Worm (Caenorhabditis elegans) whole organism, late embryonic: ENCODE results near the gene spp-20.

Source experiments
- C08G9.2 ChIP-seq: sonication (generic microtip); optimal IDR thresholded peaks from 2 replicates; lab custom pipeline; 2016; ENCODE audit warnings: mild to moderate bottlenecking, missing genetic modification characterization, moderate library complexity, missing compliant biosample characterization
- K02D7.2 ChIP-seq: sonication (generic microtip); optimal IDR thresholded peaks from 2 replicates; lab custom pipeline; 2017; ENCODE audit warnings: mild to moderate bottlenecking, missing genetic modification characterization, missing compliant biosample characterization
- K09A11.1 ChIP-seq: sonication (generic microtip); optimal IDR thresholded peaks from 2 replicates; lab custom pipeline; 2017; ENCODE audit warnings: antibody characterized with exemption, mild to moderate bottlenecking, missing genetic modification characterization, missing compliant biosample characterization; ENCODE audit not compliant: insufficient read depth
- T23F11.4 ChIP-seq: fragments of 200-800 bp; sonication (Bioruptor generic); optimal IDR thresholded peaks from 2 replicates; lab custom pipeline; 2018; ENCODE audit warnings: mild to moderate bottlenecking, missing genetic modification characterization, missing compliant biosample characterization
- Y22D7AL.16 ChIP-seq: sonication (generic microtip); optimal IDR thresholded peaks from 2 replicates; lab custom pipeline; 2016; ENCODE audit warnings: missing genetic modification characterization, missing compliant biosample characterization
- ama-1 ChIP-seq: fragments of 150-350 bp; optimal IDR thresholded peaks from 2 replicates; lab custom pipeline; 2014
- ceh-18 ChIP-seq: sonication (generic microtip); optimal IDR thresholded peaks from 2 replicates; lab custom pipeline; 2016; ENCODE audit warnings: missing genetic modification characterization, missing compliant biosample characterization
- ceh-22 ChIP-seq: sonication (generic microtip); optimal IDR thresholded peaks from 2 replicates; lab custom pipeline; 2017; ENCODE audit warnings: missing biosample characterization, missing genetic modification characterization
- ceh-30 ChIP-seq: fragments of 150-350 bp; optimal IDR thresholded peaks from 2 replicates; lab custom pipeline; 2014; ENCODE audit warnings: missing biosample characterization, missing genetic modification characterization
- ceh-31 ChIP-seq: sonication (generic microtip); optimal IDR thresholded peaks from 2 replicates; lab custom pipeline; 2016; ENCODE audit warnings: missing genetic modification characterization, missing compliant biosample characterization
- ceh-34 ChIP-seq: sonication (generic microtip); optimal IDR thresholded peaks from 2 replicates; lab custom pipeline; 2016; ENCODE audit warnings: mild to moderate bottlenecking, missing genetic modification characterization, missing compliant biosample characterization
- ceh-45 ChIP-seq: fragments of 200-800 bp; sonication (Bioruptor generic); IDR thresholded peaks from 2 replicates; pipeline ENCODE4 v1.3.6; 2022; ENCODE audit warnings: missing genetic modification reagents, missing genetic modification characterization, missing compliant biosample characterization
- ceh-6 ChIP-seq: fragments of 200-800 bp; sonication (Bioruptor generic); optimal IDR thresholded peaks from 2 replicates; lab custom pipeline; 2018; ENCODE audit warnings: mild to moderate bottlenecking, missing genetic modification characterization, missing compliant biosample characterization
- ceh-9 ChIP-seq: sonication (generic microtip); optimal IDR thresholded peaks from 2 replicates; lab custom pipeline; 2016; ENCODE audit warnings: mild to moderate bottlenecking, missing genetic modification characterization, inconsistent platforms, missing compliant biosample characterization
- eyg-1 ChIP-seq: sonication (generic microtip); optimal IDR thresholded peaks from 2 replicates; lab custom pipeline; 2016; ENCODE audit warnings: missing genotype, missing genetic modification characterization, missing compliant biosample characterization
- fax-1 ChIP-seq: sonication (generic microtip); optimal IDR thresholded peaks from 2 replicates; lab custom pipeline; 2016; ENCODE audit warnings: missing genotype, missing genetic modification characterization, missing compliant biosample characterization
- fkh-10 ChIP-seq: fragments of 150-350 bp; optimal IDR thresholded peaks from 2 replicates; lab custom pipeline; 2014; ENCODE audit warnings: missing biosample characterization, missing genetic modification reagents, missing genetic modification characterization
- hlh-13 ChIP-seq: fragments of 200-800 bp; sonication (Bioruptor generic); optimal IDR thresholded peaks from 2 replicates; lab custom pipeline; 2018; ENCODE audit warnings: mild to moderate bottlenecking, missing genetic modification characterization, missing compliant biosample characterization
- hlh-30 ChIP-seq: sonication (generic microtip); optimal IDR thresholded peaks from 2 replicates; lab custom pipeline; 2017; ENCODE audit warnings: antibody characterized with exemption, missing genetic modification characterization, missing compliant biosample characterization; ENCODE audit not compliant: insufficient read depth
- hlh-6 ChIP-seq: sonication (generic microtip); optimal IDR thresholded peaks from 2 replicates; lab custom pipeline; 2016; ENCODE audit warnings: missing genotype, missing genetic modification characterization, missing compliant biosample characterization
- hlh-8 ChIP-seq: sonication (generic microtip); optimal IDR thresholded peaks from 2 replicates; lab custom pipeline; 2016; ENCODE audit warnings: missing genotype, missing genetic modification characterization, missing compliant biosample characterization
- nfya-1 ChIP-seq: sonication (generic microtip); optimal IDR thresholded peaks from 2 replicates; lab custom pipeline; 2017; ENCODE audit warnings: missing genetic modification characterization, mild to moderate bottlenecking, missing compliant biosample characterization, antibody characterized with exemption, moderate library complexity
- nhr-232 ChIP-seq: sonication (generic microtip); optimal IDR thresholded peaks from 2 replicates; lab custom pipeline; 2016; ENCODE audit warnings: missing genetic modification characterization, missing compliant biosample characterization
- odd-2 ChIP-seq: sonication (generic microtip); optimal IDR thresholded peaks from 2 replicates; lab custom pipeline; 2017; ENCODE audit warnings: antibody characterized with exemption, mild to moderate bottlenecking, missing genetic modification characterization, missing compliant biosample characterization
- pag-3 ChIP-seq: sonication (generic microtip); optimal IDR thresholded peaks from 2 replicates; lab custom pipeline; 2016; ENCODE audit warnings: missing compliant biosample characterization, missing genetic modification characterization, borderline replicate concordance
- pat-9 ChIP-seq: fragments of 200-800 bp; sonication (Bioruptor generic); optimal IDR thresholded peaks from 2 replicates; lab custom pipeline; 2018; ENCODE audit warnings: mild to moderate bottlenecking, missing genetic modification characterization, moderate library complexity, missing compliant biosample characterization
- pax-1 ChIP-seq: fragments of 150-350 bp; optimal IDR thresholded peaks from 2 replicates; lab custom pipeline; 2014; ENCODE audit warnings: missing biosample characterization, missing genetic modification characterization
- pha-2 ChIP-seq: sonication (generic microtip); optimal IDR thresholded peaks from 2 replicates; lab custom pipeline; 2017; ENCODE audit warnings: mild to moderate bottlenecking, missing genetic modification characterization, missing compliant biosample characterization
- pros-1 ChIP-seq: fragments of 150-350 bp; optimal IDR thresholded peaks from 2 replicates; lab custom pipeline; 2014; ENCODE audit warnings: missing biosample characterization, missing genetic modification reagents, missing genetic modification characterization
- ref-2 ChIP-seq: sonication (generic microtip); optimal IDR thresholded peaks from 2 replicates; lab custom pipeline; 2016; ENCODE audit warnings: missing genetic modification characterization, missing compliant biosample characterization
- rnt-1 ChIP-seq: sonication (generic microtip); optimal IDR thresholded peaks from 2 replicates; lab custom pipeline; 2016; ENCODE audit warnings: missing genetic modification characterization, missing compliant biosample characterization
- sdc-2 ChIP-seq: sonication (generic microtip); optimal IDR thresholded peaks from 2 replicates; lab custom pipeline; 2016; ENCODE audit warnings: missing genotype, missing genetic modification characterization, missing compliant biosample characterization
- sox-2 ChIP-seq: fragments of 200-800 bp; sonication (Bioruptor generic); IDR thresholded peaks from 2 replicates; pipeline ENCODE4 v1.3.6; 2022; ENCODE audit warnings: missing genetic modification reagents, missing genetic modification characterization, missing compliant biosample characterization
- sox-4 ChIP-seq: sonication (generic microtip); optimal IDR thresholded peaks from 2 replicates; lab custom pipeline; 2017; ENCODE audit warnings: mild to moderate bottlenecking, missing genetic modification characterization, inconsistent platforms, missing compliant biosample characterization
- tbx-2 ChIP-seq: sonication (generic microtip); optimal IDR thresholded peaks from 2 replicates; lab custom pipeline; 2016; ENCODE audit warnings: missing genetic modification characterization, missing compliant biosample characterization
- tbx-7 ChIP-seq: sonication (generic microtip); optimal IDR thresholded peaks from 2 replicates; lab custom pipeline; 2016; ENCODE audit warnings: missing genotype, missing genetic modification characterization, missing compliant biosample characterization
- unc-42 ChIP-seq: sonication (generic microtip); optimal IDR thresholded peaks from 2 replicates; lab custom pipeline; 2016; ENCODE audit warnings: missing genotype, missing genetic modification characterization, missing compliant biosample characterization
- unc-55 ChIP-seq: sonication (generic microtip); optimal IDR thresholded peaks from 2 replicates; lab custom pipeline; 2017; ENCODE audit warnings: missing biosample characterization, missing genetic modification reagents, missing genetic modification characterization

spp-20 gene

ce11 chrV:6546450-6547171 lies 11.4 kb downstream of the spp-20 start, which contains the start of gene dre-1:
Gene dre-1, minus strand, starts transcription at chrV:6546500.
- no peak for TF ChIP-seq ceh-9 (tag; lab: Kevin White, UChicago)
- no peak for TF ChIP-seq ceh-34 (tag; lab: Kevin White, UChicago)
- no peak for TF ChIP-seq odd-2
- no peak for TF ChIP-seq ama-1 (lab: Kevin White, UChicago)
- TF ChIP-seq sdc-2 (tag; lab: Kevin White, UChicago): no peak
- no peak for TF ChIP-seq ceh-31 (tag; lab: Kevin White, UChicago)
- no peak for TF ChIP-seq unc-55 (GFP tag; lab: Kevin White, UChicago)
- TF ChIP-seq pag-3 (tag; lab: Kevin White, UChicago): no peak

- peak; percentile 61 for TF ChIP-seq ref-2 (tag; lab: Kevin White, UChicago)
- TF ChIP-seq tbx-2 (tag; lab: Kevin White, UChicago): peak; percentile 41
- TF ChIP-seq ceh-30 (tag; lab: Kevin White, UChicago): no peak
Measured at ce11 chrV:6544999-6545398, 13.0 kb downstream of the spp-20 start.

ce11 chrV:6541875-6542274 lies 16.1 kb downstream of the spp-20 start:
- TF ChIP-seq unc-42 (tag; lab: Kevin White, UChicago) (no peak), pax-1 (tag; lab: Kevin White, UChicago) (no peak), hlh-30 (no peak), pros-1 (tag; lab: Kevin White, UChicago) (peak; percentile 58), tbx-2 (tag; lab: Kevin White, UChicago) (peak; percentile 32), hlh-8 (no peak), ceh-31 (tag; lab: Kevin White, UChicago) (no peak), T23F11.4 (GFP tag; lab: Kevin White, UChicago) (peak; percentile 37), C08G9.2 (tag; lab: Kevin White, UChicago) (no peak), sox-4 (no peak), ceh-30 (tag; lab: Kevin White, UChicago) (no peak), nhr-232 (tag; lab: Kevin White, UChicago) (no peak), ceh-6 (GFP tag; lab: Kevin White, UChicago) (no peak), tbx-7 (tag; lab: Kevin White, UChicago) (no peak), K02D7.2 (tag; lab: Kevin White, UChicago) (no peak), fax-1 (tag; lab: Kevin White, UChicago) (no peak), ref-2 (tag; lab: Kevin White, UChicago) (peak; percentile 55), ceh-9 (tag; lab: Kevin White, UChicago) (no peak), ceh-34 (tag; lab: Kevin White, UChicago) (no peak), ceh-22 (tag; lab: Kevin White, UChicago) (no peak), sdc-2 (tag; lab: Kevin White, UChicago) (no peak), fkh-10 (GFP tag; lab: Kevin White, UChicago) (no peak), Y22D7AL.16 (tag; lab: Kevin White, UChicago) (no peak), eyg-1 (tag; lab: Kevin White, UChicago) (no peak), odd-2 (no peak), K09A11.1 (tag; lab: Kevin White, UChicago) (no peak), sox-2 (GFP tag; lab: Robert Waterston, UW) (no peak), hlh-13 (GFP tag; lab: Kevin White, UChicago) (no peak), pha-2 (tag; lab: Kevin White, UChicago) (no peak), rnt-1 (no peak), pag-3 (tag; lab: Kevin White, UChicago) (no peak), pat-9 (no peak)

ce11 chrV:6538323-6538722 lies 19.7 kb downstream of the spp-20 start:
- TF ChIP-seq hlh-6 (tag; lab: Kevin White, UChicago) (peak; percentile 3), ceh-45 (GFP tag; lab: Robert Waterston, UW) (0 out of 2 replicates have a peak, but pooled peaks have one; percentile 29), ceh-31 (tag; lab: Kevin White, UChicago) (peak; percentile 32), K09A11.1 (tag; lab: Kevin White, UChicago) (no peak), C08G9.2 (tag; lab: Kevin White, UChicago) (peak; percentile 30), unc-42 (tag; lab: Kevin White, UChicago) (peak; percentile 32), odd-2 (no peak), pha-2 (tag; lab: Kevin White, UChicago) (no peak), pag-3 (tag; lab: Kevin White, UChicago) (no peak), ceh-18 (tag; lab: Kevin White, UChicago) (peak; percentile 45), nfya-1 (tag; lab: Kevin White, UChicago) (peak; percentile 13)
